Worm (Caenorhabditis elegans): ENCODE measurements around the gene wrt-3.

The wrt-3 gene

DNA sequence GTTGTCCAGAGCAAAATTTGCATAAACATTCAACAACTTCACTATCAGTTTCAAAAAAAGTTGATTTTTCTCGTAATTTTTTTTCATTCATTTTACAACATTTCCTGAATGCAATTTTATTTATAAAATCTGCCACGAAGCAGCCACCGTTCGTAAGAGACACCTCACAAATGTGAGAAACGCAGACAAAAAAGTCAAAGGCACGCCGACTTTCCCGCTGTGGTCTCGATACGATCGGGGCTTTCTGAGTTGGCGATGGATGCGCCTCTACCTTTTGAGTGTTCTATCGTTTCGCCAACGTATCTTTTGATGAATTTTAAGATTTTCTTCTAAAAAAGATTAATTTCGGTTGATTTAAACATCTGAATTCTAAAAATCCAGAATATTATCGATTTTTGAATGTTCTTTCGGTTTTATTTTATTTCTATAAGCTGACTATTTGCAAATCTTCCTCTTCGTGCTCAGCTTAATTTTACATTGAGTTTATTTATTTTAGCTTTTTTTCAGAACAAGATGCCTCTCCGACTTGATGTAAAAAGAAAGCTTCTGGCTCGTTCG lies 18.0 kb downstream of the wrt-3 start, which contains the start of gene copb-2:
TSS of gene copb-2 (plus strand) at position 508 of the 558 bp plus-strand sequence.
- TF ChIP-seq elt-2 (tag; optimal IDR thresholded peaks at IDR 0.05) (peak; percentile 43), ztf-4 (tag; optimal IDR thresholded peaks at IDR 0.05) (no peak), nhr-237 (tag; optimal IDR thresholded peaks at IDR 0.05) (no peak), nhr-28 (tag; optimal IDR thresholded peaks at IDR 0.05) (no peak), mml-1 (tag; optimal IDR thresholded peaks at IDR 0.05) (no peak), sea-2 (GFP tag; optimal IDR thresholded peaks at IDR 0.05) (no peak), tbx-2 (tag; optimal IDR thresholded peaks at IDR 0.05) (no peak), aly-2 (tag; optimal IDR thresholded peaks at IDR 0.05) (no peak), hmg-11 (tag; optimal IDR thresholded peaks at IDR 0.05) (peak; percentile 77), nfya-1 (tag; optimal IDR thresholded peaks at IDR 0.05; ENCODE audit: insufficient read depth) (peak; percentile 78), unc-62 (GFP tag; optimal IDR thresholded peaks at IDR 0.05) (no peak), snpc-4 (tag; optimal IDR thresholded peaks at IDR 0.05) (peak; percentile 85), nhr-23 (tag; optimal IDR thresholded peaks at IDR 0.05) (peak; percentile 57), lin-15B (tag; optimal IDR thresholded peaks at IDR 0.05) (peak; percentile 74), ceh-82 (tag; optimal IDR thresholded peaks at IDR 0.05) (no peak), egl-5 (tag; optimal IDR thresholded peaks at IDR 0.05) (peak; percentile 22), lsy-12 (tag; optimal IDR thresholded peaks at IDR 0.05) (no peak), ceh-28 (tag; optimal IDR thresholded peaks at IDR 0.05) (peak; percentile 50)

DNA sequence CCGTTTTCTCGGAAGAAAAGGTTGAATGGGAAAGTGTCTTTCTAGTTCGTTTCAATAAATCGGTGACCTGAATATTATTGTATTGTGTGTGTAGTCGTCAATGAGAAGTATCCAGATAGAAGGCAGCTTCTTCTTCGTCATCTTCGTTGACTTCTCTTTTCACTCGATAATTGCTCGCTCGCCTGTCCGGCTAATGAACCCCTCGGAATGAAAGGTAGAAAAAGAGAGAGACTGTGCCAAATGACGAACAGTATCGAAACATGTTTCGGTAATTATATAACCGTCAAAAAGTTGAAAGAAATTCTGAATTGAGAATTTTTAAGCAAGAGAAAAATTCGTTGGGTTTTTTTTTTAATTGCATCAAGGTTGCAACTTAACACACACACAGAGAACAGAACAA lies 19.9 kb downstream of the wrt-3 start, which contains the start of gene cutl-17:
TSS of gene cutl-17 (minus strand) at position 101 of the 400 bp plus-strand sequence.
- TF ChIP-seq nhr-76 (tag; optimal IDR thresholded peaks at IDR 0.05) (no peak), ztf-4 (tag; optimal IDR thresholded peaks at IDR 0.05) (no peak), pha-4 (tag; optimal IDR thresholded peaks at IDR 0.05) (no peak), ceh-9 (tag; optimal IDR thresholded peaks at IDR 0.05) (no peak), mml-1 (tag; optimal IDR thresholded peaks at IDR 0.05) (no peak), egl-5 (tag; optimal IDR thresholded peaks at IDR 0.05) (no peak), fos-1 (tag; optimal IDR thresholded peaks at IDR 0.05) (no peak), unc-39 (tag; optimal IDR thresholded peaks at IDR 0.05) (no peak), fkh-10 (GFP tag; optimal IDR thresholded peaks at IDR 0.05) (no peak), nhr-11 (tag; optimal IDR thresholded peaks at IDR 0.05) (no peak), lsy-12 (tag; optimal IDR thresholded peaks at IDR 0.05) (no peak), ZK546.5 (tag; optimal IDR thresholded peaks at IDR 0.05) (no peak), elt-1 (tag; optimal IDR thresholded peaks at IDR 0.05) (no peak), nfya-1 (tag; optimal IDR thresholded peaks at IDR 0.05; ENCODE audit: insufficient read depth) (no peak), nhr-25 (tag; optimal IDR thresholded peaks at IDR 0.05) (no peak), nhr-67 (tag; optimal IDR thresholded peaks at IDR 0.05) (no peak), fkh-2 (tag; optimal IDR thresholded peaks at IDR 0.05) (no peak), nhr-23 (tag; optimal IDR thresholded peaks at IDR 0.05) (no peak)

- no peak for TF ChIP-seq ceh-82 (tag; optimal IDR thresholded peaks at IDR 0.05)
- no peak for TF ChIP-seq elt-2 (tag; optimal IDR thresholded peaks at IDR 0.05)
- no peak for TF ChIP-seq zag-1 (tag; optimal IDR thresholded peaks at IDR 0.05)
- TF ChIP-seq ZK546.5 (tag; optimal IDR thresholded peaks at IDR 0.05) = no peak
- TF ChIP-seq lsy-12 (tag; optimal IDR thresholded peaks at IDR 0.05) = no peak
- no peak for TF ChIP-seq ceh-16 (tag; optimal IDR thresholded peaks at IDR 0.05)
- TF ChIP-seq nhr-237 (tag; optimal IDR thresholded peaks at IDR 0.05) = no peak
- no peak for TF ChIP-seq mdl-1 (tag; optimal IDR thresholded peaks at IDR 0.05)
- no peak for TF ChIP-seq elt-3 (tag; optimal IDR thresholded peaks at IDR 0.05)
- TF ChIP-seq lin-15B (tag; optimal IDR thresholded peaks at IDR 0.05) = no peak
- no peak for TF ChIP-seq ceh-9 (tag; optimal IDR thresholded peaks at IDR 0.05)
- TF ChIP-seq nhr-77 (tag; optimal IDR thresholded peaks at IDR 0.05) = no peak
- no peak for TF ChIP-seq ztf-4 (tag; optimal IDR thresholded peaks at IDR 0.05)
- no peak for TF ChIP-seq ztf-11 (tag; optimal IDR thresholded peaks at IDR 0.05)
- no peak for TF ChIP-seq unc-39 (tag; optimal IDR thresholded peaks at IDR 0.05)
- no peak for TF ChIP-seq egl-5 (tag; optimal IDR thresholded peaks at IDR 0.05)
- TF ChIP-seq nhr-11 (tag; optimal IDR thresholded peaks at IDR 0.05) = no peak
Measured at ce11 chrIV:9451816-9452215, 25.4 kb downstream of the wrt-3 start.

DNA sequence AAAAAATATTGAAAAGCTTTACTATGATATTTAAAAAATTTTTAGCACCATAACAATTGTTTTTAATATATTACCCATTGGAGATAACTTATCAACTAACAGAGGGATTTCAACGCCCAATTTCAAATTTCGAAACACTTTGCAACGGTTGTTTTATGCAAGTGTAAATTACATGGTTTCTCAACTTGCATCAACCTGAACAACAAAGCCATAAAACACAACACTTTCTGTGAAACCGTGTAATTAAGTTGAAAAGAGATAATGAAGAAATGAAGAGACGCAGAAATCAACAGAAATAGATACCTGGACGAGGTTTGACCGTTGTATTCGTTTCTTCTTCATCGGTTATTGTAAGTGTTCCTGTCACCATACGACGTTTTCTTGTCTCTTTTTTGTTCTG lies 26.9 kb downstream of the wrt-3 start, which contains the start of gene cpin-1:
TSS of gene cpin-1 (plus strand) at position 301 of the 400 bp plus-strand sequence.
- TF ChIP-seq nhr-25 (tag; optimal IDR thresholded peaks at IDR 0.05) = peak; percentile 3
- TF ChIP-seq elt-2 (tag; optimal IDR thresholded peaks at IDR 0.05) = no peak
